Fruit fly (Drosophila melanogaster) whole organism, embryonic: ENCODE measurements around the gene CG8671.

Source experiments
- CG10267 ChIP-seq: fragments of 200-800 bp; sonication (Bioruptor generic); optimal IDR thresholded peaks from 2 replicates; lab custom pipeline; 2018; ENCODE audit warnings: missing biosample characterization, mild to moderate bottlenecking, missing genetic modification characterization, moderate library complexity
- CG10979 ChIP-seq: fragments of 200-800 bp; sonication (Bioruptor generic); optimal IDR thresholded peaks from 2 replicates; lab custom pipeline; 2018; ENCODE audit warnings: missing biosample characterization, mild to moderate bottlenecking, missing genetic modification characterization, moderate library complexity
- CG11085 ChIP-seq: fragments of 200-800 bp; sonication (Bioruptor generic); IDR thresholded peaks from 2 replicates; pipeline ENCODE4 v1.3.6; 2022; ENCODE audit warnings: missing biosample characterization, missing genetic modification characterization
- CG13624 ChIP-seq: fragments of 200-800 bp; sonication (Bioruptor generic); optimal IDR thresholded peaks from 2 replicates; lab custom pipeline; 2016; ENCODE audit warnings: missing biosample characterization, missing genetic modification characterization
- CG14014 ChIP-seq: fragments of 200-800 bp; sonication (Bioruptor generic); IDR thresholded peaks from 2 replicates; pipeline ENCODE4 v1.3.6; 2022; ENCODE audit warnings: missing biosample characterization, missing genetic modification characterization
- CG14860 ChIP-seq: fragments of 200-800 bp; sonication (Bioruptor generic); IDR thresholded peaks from 3 replicates; pipeline ENCODE4 v1.3.6; 2022; ENCODE audit warnings: missing biosample characterization, missing genetic modification characterization; ENCODE audit not compliant: partially characterized antibody
- CG15696 ChIP-seq: fragments of 200-800 bp; sonication (Bioruptor generic); optimal IDR thresholded peaks from 2 replicates; lab custom pipeline; 2019; ENCODE audit warnings: missing biosample characterization, mild to moderate bottlenecking, missing genetic modification characterization, moderate library complexity
- CG16813 ChIP-seq: fragments of 200-800 bp; sonication (Bioruptor generic); IDR thresholded peaks from 3 replicates; pipeline ENCODE4 v1.3.6; 2022; ENCODE audit warnings: missing biosample characterization, missing genetic modification characterization; ENCODE audit not compliant: partially characterized antibody
- CG17186 ChIP-seq: fragments of 200-800 bp; sonication (Bioruptor generic); optimal IDR thresholded peaks from 3 replicates; lab custom pipeline; 2017; ENCODE audit warnings: missing biosample characterization, missing genetic modification reagents, missing genetic modification characterization
- CG2120 ChIP-seq: fragments of 200-800 bp; sonication (Bioruptor generic); optimal IDR thresholded peaks from 3 replicates; lab custom pipeline; 2016; ENCODE audit warnings: missing biosample characterization, missing genetic modification characterization
- CG31365 ChIP-seq: fragments of 200-800 bp; sonication (Bioruptor generic); optimal IDR thresholded peaks from 2 replicates; lab custom pipeline; 2018; ENCODE audit warnings: missing biosample characterization, mild to moderate bottlenecking, missing genetic modification characterization
- CG4328 ChIP-seq: fragments of 200-800 bp; sonication (Bioruptor generic); optimal IDR thresholded peaks from 3 replicates; lab custom pipeline; 2017; ENCODE audit warnings: missing biosample characterization, missing genetic modification reagents, missing genetic modification characterization
- CG6791 ChIP-seq: fragments of 200-800 bp; sonication (Bioruptor generic); IDR thresholded peaks from 3 replicates; pipeline ENCODE4 v1.3.6; 2022; ENCODE audit warnings: missing biosample characterization, missing genetic modification characterization; ENCODE audit not compliant: partially characterized antibody
- CG7745 ChIP-seq: fragments of 200-800 bp; sonication (Bioruptor generic); optimal IDR thresholded peaks from 2 replicates; lab custom pipeline; 2018; ENCODE audit warnings: missing biosample characterization, mild to moderate bottlenecking, missing genetic modification characterization, moderate library complexity
- CG7963 ChIP-seq: fragments of 200-800 bp; sonication (Bioruptor generic); IDR thresholded peaks from 3 replicates; pipeline ENCODE4 v1.3.6; 2022; ENCODE audit warnings: missing biosample characterization, missing genetic modification characterization; ENCODE audit not compliant: partially characterized antibody
- CG8388 ChIP-seq: fragments of 200-800 bp; sonication (Bioruptor generic); optimal IDR thresholded peaks from 2 replicates; lab custom pipeline; 2019; ENCODE audit warnings: missing biosample characterization, mild to moderate bottlenecking, missing genetic modification characterization, moderate library complexity
- CG9876 ChIP-seq: fragments of 200-800 bp; sonication (Bioruptor generic); optimal IDR thresholded peaks from 2 replicates; lab custom pipeline; 2016; ENCODE audit warnings: missing biosample characterization, missing genetic modification characterization
- D19A ChIP-seq: fragments of 200-800 bp; optimal IDR thresholded peaks from 3 replicates; lab custom pipeline; 2019; ENCODE audit warnings: missing biosample characterization, mild to moderate bottlenecking, missing genetic modification characterization, moderate library complexity
- HLH4C ChIP-seq: fragments of 200-800 bp; sonication (Bioruptor generic); IDR thresholded peaks from 3 replicates; pipeline ENCODE4 v1.3.6; 2022; ENCODE audit warnings: missing biosample characterization, missing genetic modification characterization; ENCODE audit not compliant: partially characterized antibody
- Hr51 ChIP-seq, 2 experiments: fragments of 200-800 bp; sonication (Bioruptor generic); optimal IDR thresholded peaks; 2 replicates in 1 of 2; 3 replicates in 1 of 2; lab custom pipeline; 2016 to 2018; ENCODE audit warnings: missing biosample characterization in 2 of 2, missing genetic modification characterization in 2 of 2, mild to moderate bottlenecking in 1 of 2, moderate library complexity in 1 of 2
- Meics ChIP-seq: fragments of 200-800 bp; sonication (Bioruptor generic); optimal IDR thresholded peaks from 2 replicates; lab custom pipeline; 2017; ENCODE audit warnings: missing biosample characterization, mild to moderate bottlenecking, missing genetic modification characterization
- Pdp1 ChIP-seq, 2 experiments: fragments of 200-800 bp; sonication (Bioruptor generic); optimal IDR thresholded peaks; 3 replicates each; lab custom pipeline; 2016; ENCODE audit warnings: missing biosample characterization in 2 of 2, missing genetic modification characterization in 2 of 2, mild to moderate bottlenecking in 1 of 2, moderate library complexity in 1 of 2
- Scr ChIP-seq: fragments of 200-800 bp; sonication (Bioruptor generic); IDR thresholded peaks from 2 replicates; pipeline ENCODE4 v1.3.6; 2022; ENCODE audit warnings: missing biosample characterization, missing genetic modification characterization; ENCODE audit not compliant: partially characterized antibody
- YL-1 ChIP-seq: fragments of 200-800 bp; sonication (Bioruptor generic); optimal IDR thresholded peaks from 3 replicates; lab custom pipeline; 2017; ENCODE audit warnings: missing biosample characterization, mild to moderate bottlenecking, missing genetic modification characterization
- chif ChIP-seq, 2 experiments: fragments of 200-800 bp; sonication (Bioruptor generic); optimal IDR thresholded peaks; 3 replicates each; lab custom pipeline; 2016; ENCODE audit warnings: missing biosample characterization in 2 of 2, missing genetic modification characterization in 2 of 2
- danr ChIP-seq: fragments of 200-800 bp; sonication (Bioruptor generic); IDR thresholded peaks from 2 replicates; pipeline ENCODE4 v1.3.6; 2022; ENCODE audit warnings: missing biosample characterization, missing genetic modification characterization
- ewg ChIP-seq: fragments of 200-800 bp; sonication (Bioruptor generic); optimal IDR thresholded peaks from 3 replicates; lab custom pipeline; 2017; ENCODE audit warnings: mild to moderate bottlenecking, missing biosample characterization, missing genetic modification reagents, missing genetic modification characterization
- gem ChIP-seq: fragments of 200-800 bp; sonication (Bioruptor generic); optimal IDR thresholded peaks from 2 replicates; lab custom pipeline; 2019; ENCODE audit warnings: missing biosample characterization, mild to moderate bottlenecking, missing genetic modification characterization, moderate library complexity
- lab ChIP-seq: fragments of 200-800 bp; sonication (Bioruptor generic); optimal IDR thresholded peaks from 3 replicates; lab custom pipeline; 2017; ENCODE audit warnings: missing biosample characterization, missing genetic modification characterization, mild to moderate bottlenecking, moderate library complexity, missing genetic modification reagents
- lmd ChIP-seq: fragments of 200-800 bp; sonication (Bioruptor generic); IDR thresholded peaks from 2 replicates; pipeline ENCODE4 v1.3.6; 2022; ENCODE audit warnings: missing biosample characterization, missing genetic modification characterization
- nerfin-2 ChIP-seq: fragments of 200-800 bp; sonication (Bioruptor generic); IDR thresholded peaks from 2 replicates; pipeline ENCODE4 v1.3.6; 2022; ENCODE audit warnings: missing biosample characterization, missing genetic modification characterization; ENCODE audit not compliant: partially characterized antibody
- stwl ChIP-seq: fragments of 200-800 bp; sonication (Bioruptor generic); optimal IDR thresholded peaks from 3 replicates; lab custom pipeline; 2018; ENCODE audit warnings: missing biosample characterization, mild to moderate bottlenecking, missing genetic modification characterization, moderate library complexity
- tna ChIP-seq: fragments of 200-800 bp; sonication (Bioruptor generic); IDR thresholded peaks from 2 replicates; pipeline ENCODE4 v1.3.6; 2022; ENCODE audit warnings: missing biosample characterization, missing genetic modification characterization; ENCODE audit not compliant: partially characterized antibody
- vfl ChIP-seq: fragments of 200-800 bp; sonication (Bioruptor generic); optimal IDR thresholded peaks from 2 replicates; lab custom pipeline; 2016; ENCODE audit warnings: missing biosample characterization, missing genetic modification characterization
- vnd ChIP-seq: fragments of 200-800 bp; sonication (Bioruptor generic); IDR thresholded peaks from 3 replicates; pipeline ENCODE4 v1.3.6; 2022; ENCODE audit warnings: missing biosample characterization, missing genetic modification characterization; ENCODE audit not compliant: partially characterized antibody
- wek ChIP-seq: fragments of 200-800 bp; sonication (Bioruptor generic); optimal IDR thresholded peaks from 3 replicates; lab custom pipeline; 2018; ENCODE audit warnings: missing biosample characterization, mild to moderate bottlenecking, missing genetic modification characterization, moderate library complexity

The CG8671 gene

dm6 chr2L:21263470-21264146, 852 bp downstream of the CG8671 start (continued):
- TF ChIP-seq CG31365, result no peak
- TF ChIP-seq lab (GFP tag; lab: Kevin White, UChicago), result peak; percentile 25
- no peak for TF ChIP-seq Hr51 (GFP tag; optimal IDR thresholded peaks at IDR 0.05; lab: Kevin White, UChicago)
- peak; percentile 22 for TF ChIP-seq CG15696 (tag; lab: Kevin White, UChicago)
- peak; percentile 44 for TF ChIP-seq CG10979 (tag; lab: Kevin White, UChicago)
- no peak for TF ChIP-seq Pdp1 (GFP tag; optimal IDR thresholded peaks at IDR 0.05; lab: Kevin White, UChicago)

- TF ChIP-seq CG14860 (GFP tag; lab: Robert Waterston, UW) (peak; percentile 65; the same call in 2 of the 3 replicates), D19A (tag; lab: Kevin White, UChicago) (no peak), chif (GFP tag; optimal IDR thresholded peaks at IDR 0.05; lab: Kevin White, UChicago) (no peak), YL-1 (GFP tag; lab: Kevin White, UChicago) (no peak), tna (GFP tag; lab: Robert Waterston, UW) (peak; percentile 47; the same call in 1 of the 2 replicates), CG6791 (GFP tag; lab: Robert Waterston, UW) (0 out of 3 replicates have a peak, but pooled peaks have one; percentile 53), CG9876 (GFP tag; lab: Kevin White, UChicago) (no peak), vfl (no peak), CG17186 (no peak), gem (tag; lab: Kevin White, UChicago) (no peak), CG13624 (no peak), CG10267 (no peak), nerfin-2 (GFP tag; lab: Robert Waterston, UW) (0 out of 2 replicates have a peak, but pooled peaks have one; percentile 29), CG8388 (GFP tag; lab: Kevin White, UChicago) (no peak), stwl (tag; lab: Kevin White, UChicago) (no peak), Meics (GFP tag; lab: Kevin White, UChicago) (no peak), CG7963 (GFP tag; lab: Robert Waterston, UW) (0 out of 3 replicates have a peak, but pooled peaks have one; percentile 19), Scr (GFP tag; lab: Robert Waterston, UW) (peak; percentile 26; the same call in 1 of the 2 replicates), danr (GFP tag; lab: Robert Waterston, UW) (no peak), ewg (GFP tag; lab: Kevin White, UChicago) (no peak), vnd (GFP tag; lab: Robert Waterston, UW) (peak; percentile 45; the same call in 2 of the 3 replicates), CG4328 (GFP tag; lab: Kevin White, UChicago) (no peak), wek (GFP tag; lab: Kevin White, UChicago) (no peak), lmd (GFP tag; lab: Robert Waterston, UW) (no peak), HLH4C (GFP tag; lab: Robert Waterston, UW) (peak; percentile 63), CG16813 (peak; percentile 53; the same call in 2 of the 3 replicates), CG14014 (GFP tag; lab: Robert Waterston, UW) (no peak), CG7745 (tag; lab: Kevin White, UChicago) (no peak), CG11085 (GFP tag; lab: Robert Waterston, UW) (no peak), CG2120 (GFP tag; lab: Kevin White, UChicago) (no peak)
- TF ChIP-seq, all 482 proteins: peak for 9
Observed at dm6 chr2L:21266277-21266676, 3.5 kb downstream of the CG8671 start.
